Fruit fly (Drosophila melanogaster) whole organism, prepupa: ENCODE data around the gene CG4465.

Experiments
- CG10631 ChIP-seq: fragments of 200-800 bp; sonication (Bioruptor generic); optimal IDR thresholded peaks from 2 replicates; lab custom pipeline; 2016; ENCODE audit warnings: missing biosample characterization, missing genetic modification characterization
- CG10669 ChIP-seq: fragments of 200-800 bp; sonication (Bioruptor generic); optimal IDR thresholded peaks from 3 replicates; lab custom pipeline; 2018; ENCODE audit warnings: missing biosample characterization, mild to moderate bottlenecking, missing genetic modification characterization, moderate library complexity
- CG16779 ChIP-seq: fragments of 200-800 bp; sonication (Bioruptor generic); optimal IDR thresholded peaks from 3 replicates; lab custom pipeline; 2017; ENCODE audit warnings: missing biosample characterization, mild to moderate bottlenecking, missing genetic modification characterization
- CG34406 ChIP-seq: fragments of 200-800 bp; sonication (Bioruptor generic); optimal IDR thresholded peaks from 3 replicates; lab custom pipeline; 2016; ENCODE audit warnings: missing biosample characterization, missing genetic modification characterization
- CG8632 ChIP-seq: fragments of 200-800 bp; sonication (Bioruptor generic); optimal IDR thresholded peaks from 3 replicates; lab custom pipeline; 2016; ENCODE audit warnings: missing biosample characterization, missing genetic modification characterization
- Hr39 ChIP-seq: fragments of 200-800 bp; sonication (Bioruptor generic); optimal IDR thresholded peaks from 2 replicates; lab custom pipeline; 2016; ENCODE audit warnings: missing biosample characterization, missing genetic modification characterization
- Sox14 ChIP-seq: fragments of 200-800 bp; sonication (Bioruptor generic); optimal IDR thresholded peaks from 3 replicates; lab custom pipeline; 2016; ENCODE audit warnings: missing biosample characterization, missing genetic modification characterization
- achi ChIP-seq: fragments of 200-800 bp; sonication (Bioruptor generic); optimal IDR thresholded peaks from 3 replicates; lab custom pipeline; 2016; ENCODE audit warnings: missing biosample characterization, missing genetic modification characterization
- acj6 ChIP-seq: fragments of 200-800 bp; sonication (Bioruptor generic); optimal IDR thresholded peaks from 3 replicates; lab custom pipeline; 2016; ENCODE audit warnings: missing biosample characterization, missing genetic modification characterization
- esn ChIP-seq: fragments of 200-800 bp; sonication (Bioruptor generic); optimal IDR thresholded peaks from 2 replicates; lab custom pipeline; 2016; ENCODE audit warnings: missing biosample characterization, mild to moderate bottlenecking, missing genetic modification characterization, moderate library complexity
- fkh ChIP-seq: fragments of 200-800 bp; sonication (Bioruptor generic); optimal IDR thresholded peaks from 3 replicates; lab custom pipeline; 2017; ENCODE audit warnings: missing biosample characterization, mild to moderate bottlenecking, missing genetic modification characterization, moderate library complexity
- spab ChIP-seq: fragments of 200-800 bp; sonication (Bioruptor generic); optimal IDR thresholded peaks from 2 replicates; lab custom pipeline; 2017; ENCODE audit warnings: missing biosample characterization, mild to moderate bottlenecking, missing genetic modification characterization, missing genetic modification reagents
- vri ChIP-seq: fragments of 200-800 bp; sonication (Bioruptor generic); optimal IDR thresholded peaks from 3 replicates; lab custom pipeline; 2016; ENCODE audit warnings: missing biosample characterization, mild to moderate bottlenecking, missing genetic modification characterization

- no peak for TF ChIP-seq CG34406 (GFP tag; lab: Kevin White, UChicago)
- TF ChIP-seq Sox14 (GFP tag; lab: Kevin White, UChicago), result no peak
- no peak for TF ChIP-seq acj6
- no peak for TF ChIP-seq CG8632 (GFP tag; lab: Kevin White, UChicago)
- TF ChIP-seq CG10669, result no peak
- TF ChIP-seq spab, result no peak
- TF ChIP-seq vri (GFP tag; lab: Kevin White, UChicago), result no peak
- no peak for TF ChIP-seq Hr39 (GFP tag; lab: Kevin White, UChicago)
- TF ChIP-seq CG16779 (tag; lab: Kevin White, UChicago), result no peak
- TF ChIP-seq esn (GFP tag; lab: Kevin White, UChicago), result no peak
- TF ChIP-seq CG10631 (GFP tag; lab: Kevin White, UChicago), result no peak
- no peak for TF ChIP-seq achi
- TF ChIP-seq fkh, result no peak
These were observed 2.3 kb downstream of the CG4465 start, which contains the start of the genes Xport-A and Xport-B for dm6 chr3R:19915312-19915711.
